Fruit fly (Drosophila melanogaster) whole organism, embryonic: ENCODE results near the gene GC2.
A peak's percentile ranks its signal among the peaks of the same experiment; 100 is the strongest.

ENCODE experiments used
- Bgb ChIP-seq: fragments of 200-800 bp; sonication (Bioruptor generic); IDR thresholded peaks from 2 replicates; pipeline ENCODE4 v1.3.6; 2022; ENCODE audit warnings: missing biosample characterization, missing genetic modification characterization; ENCODE audit not compliant: partially characterized antibody
- CG10321 ChIP-seq: fragments of 200-800 bp; sonication (Bioruptor generic); IDR thresholded peaks from 2 replicates; pipeline ENCODE4 v1.3.6; 2022; ENCODE audit warnings: missing biosample characterization, missing genetic modification characterization
- CG10543 ChIP-seq: fragments of 200-800 bp; sonication (Bioruptor generic); optimal IDR thresholded peaks from 3 replicates; lab custom pipeline; 2017; ENCODE audit warnings: missing biosample characterization, mild to moderate bottlenecking, missing genetic modification characterization, moderate library complexity
- CG12659 ChIP-seq: fragments of 200-800 bp; sonication (Bioruptor generic); optimal IDR thresholded peaks from 3 replicates; lab custom pipeline; 2017; ENCODE audit warnings: mild to moderate bottlenecking, missing biosample characterization, missing genetic modification reagents, missing genetic modification characterization
- CG12744 ChIP-seq: fragments of 200-800 bp; sonication (Bioruptor generic); optimal IDR thresholded peaks from 2 replicates; lab custom pipeline; 2016; ENCODE audit warnings: missing biosample characterization, missing genetic modification characterization
- CG13296 ChIP-seq: fragments of 200-800 bp; sonication (Bioruptor generic); optimal IDR thresholded peaks from 3 replicates; lab custom pipeline; 2018; ENCODE audit warnings: missing biosample characterization, mild to moderate bottlenecking, missing genetic modification characterization
- CG14014 ChIP-seq: fragments of 200-800 bp; sonication (Bioruptor generic); IDR thresholded peaks from 2 replicates; pipeline ENCODE4 v1.3.6; 2022; ENCODE audit warnings: missing biosample characterization, missing genetic modification characterization
- CG15479 ChIP-seq: fragments of 200-800 bp; sonication (Bioruptor generic); optimal IDR thresholded peaks from 3 replicates; lab custom pipeline; 2019; ENCODE audit warnings: missing biosample characterization, mild to moderate bottlenecking, missing genetic modification characterization, moderate library complexity
- CG1792 ChIP-seq: fragments of 200-800 bp; sonication (Bioruptor generic); optimal IDR thresholded peaks from 2 replicates; lab custom pipeline; 2016; ENCODE audit warnings: missing biosample characterization, missing genetic modification characterization
- CG2678 ChIP-seq: fragments of 200-800 bp; sonication (Bioruptor generic); optimal IDR thresholded peaks from 3 replicates; lab custom pipeline; 2019; ENCODE audit warnings: missing biosample characterization, mild to moderate bottlenecking, missing genetic modification characterization, moderate library complexity
- CG31224 ChIP-seq: fragments of 200-800 bp; sonication (Bioruptor generic); IDR thresholded peaks from 2 replicates; pipeline ENCODE4 v1.3.6; 2022; ENCODE audit warnings: missing biosample characterization, missing genetic modification characterization
- CG3281 ChIP-seq: fragments of 200-800 bp; sonication (Bioruptor generic); optimal IDR thresholded peaks from 3 replicates; lab custom pipeline; 2017; ENCODE audit warnings: missing biosample characterization, mild to moderate bottlenecking, missing genetic modification characterization
- CG43689 ChIP-seq: fragments of 200-800 bp; sonication (Bioruptor generic); IDR thresholded peaks from 2 replicates; pipeline ENCODE4 v1.3.6; 2022; ENCODE audit warnings: missing biosample characterization, missing genetic modification characterization
- CG4730 ChIP-seq: fragments of 200-800 bp; sonication (Bioruptor generic); IDR thresholded peaks from 2 replicates; pipeline ENCODE4 v1.3.6; 2022; ENCODE audit warnings: missing biosample characterization, missing genetic modification characterization
- CG5245 ChIP-seq: fragments of 200-800 bp; sonication (Bioruptor generic); optimal IDR thresholded peaks from 3 replicates; lab custom pipeline; 2016; ENCODE audit warnings: missing biosample characterization, missing genetic modification characterization
- CG6791 ChIP-seq: fragments of 200-800 bp; sonication (Bioruptor generic); IDR thresholded peaks from 3 replicates; pipeline ENCODE4 v1.3.6; 2022; ENCODE audit warnings: missing biosample characterization, missing genetic modification characterization; ENCODE audit not compliant: partially characterized antibody
- CG8388 ChIP-seq: fragments of 200-800 bp; sonication (Bioruptor generic); optimal IDR thresholded peaks from 2 replicates; lab custom pipeline; 2019; ENCODE audit warnings: missing biosample characterization, mild to moderate bottlenecking, missing genetic modification characterization, moderate library complexity
- CG8765 ChIP-seq: fragments of 200-800 bp; sonication (Bioruptor generic); IDR thresholded peaks from 2 replicates; pipeline ENCODE4 v1.3.6; 2022; ENCODE audit warnings: missing biosample characterization, missing genetic modification characterization
- CG9932 ChIP-seq: fragments of 200-800 bp; sonication (Bioruptor generic); IDR thresholded peaks from 2 replicates; pipeline ENCODE4 v1.3.6; 2022; ENCODE audit warnings: missing biosample characterization, missing genetic modification characterization
- Dad ChIP-seq: fragments of 200-800 bp; sonication (Bioruptor generic); optimal IDR thresholded peaks from 3 replicates; lab custom pipeline; 2016; ENCODE audit warnings: missing biosample characterization, missing genetic modification characterization
- Dbx ChIP-seq: fragments of 200-800 bp; sonication (Bioruptor generic); IDR thresholded peaks from 3 replicates; pipeline ENCODE4 v1.3.6; 2022; ENCODE audit warnings: missing biosample characterization, missing genetic modification characterization
- Dip2 ChIP-seq: fragments of 200-800 bp; sonication (Bioruptor generic); IDR thresholded peaks from 2 replicates; pipeline ENCODE4 v1.3.6; 2022; ENCODE audit warnings: missing biosample characterization, missing genetic modification characterization
- Gug ChIP-seq: fragments of 200-800 bp; sonication (Bioruptor generic); IDR thresholded peaks from 4 replicates; pipeline ENCODE4 v1.3.6; 2022; ENCODE audit warnings: missing biosample characterization, missing genetic modification characterization
- HmgD ChIP-seq: fragments of 200-800 bp; sonication (Bioruptor generic); optimal IDR thresholded peaks from 3 replicates; lab custom pipeline; 2016; ENCODE audit warnings: missing biosample characterization, missing genetic modification characterization
- MBD-R2 ChIP-seq: fragments of 200-800 bp; sonication (Bioruptor generic); IDR thresholded peaks from 2 replicates; pipeline ENCODE4 v1.3.6; 2022; ENCODE audit warnings: missing biosample characterization, missing genetic modification characterization
- Med ChIP-seq: fragments of 200-800 bp; sonication (Bioruptor generic); peaks from one replicate; lab custom pipeline; 2016; ENCODE audit warnings: missing biosample characterization, missing genetic modification characterization, mild to moderate bottlenecking, inconsistent platforms, moderate library complexity
- Mes4 ChIP-seq: fragments of 200-800 bp; sonication (Bioruptor generic); optimal IDR thresholded peaks from 2 replicates; lab custom pipeline; 2016; ENCODE audit warnings: missing biosample characterization, missing genetic modification characterization
- NC2β ChIP-seq: fragments of 200-800 bp; sonication (Bioruptor generic); optimal IDR thresholded peaks from 2 replicates; lab custom pipeline; 2016; ENCODE audit warnings: missing biosample characterization, missing genetic modification characterization
- Nf-YC ChIP-seq: fragments of 200-800 bp; optimal IDR thresholded peaks from 3 replicates; lab custom pipeline; 2019; ENCODE audit warnings: missing biosample characterization, mild to moderate bottlenecking, missing genetic modification characterization, moderate library complexity
- Ravus ChIP-seq: fragments of 200-800 bp; sonication (Bioruptor generic); IDR thresholded peaks from 2 replicates; pipeline ENCODE4 v1.3.6; 2022; ENCODE audit warnings: missing biosample characterization, missing genetic modification characterization
- Rfx ChIP-seq: fragments of 200-800 bp; sonication (Bioruptor generic); IDR thresholded peaks from 2 replicates; pipeline ENCODE4 v1.3.6; 2022; ENCODE audit warnings: missing biosample characterization, missing genetic modification characterization
- Sry-β ChIP-seq: fragments of 200-800 bp; sonication (Bioruptor generic); optimal IDR thresholded peaks from 2 replicates; lab custom pipeline; 2018; ENCODE audit warnings: missing biosample characterization, mild to moderate bottlenecking, missing genetic modification characterization, moderate library complexity
- Stat92E ChIP-seq, 3 experiments: fragments of >200 bp in 2 of 3; fragments of 200-800 bp in 1 of 3; sonication (Bioruptor generic) in 1 of 3; optimal IDR thresholded peaks; 2 replicates each; lab custom pipeline; 2017 to 2019; ENCODE audit warnings: missing biosample characterization in 3 of 3, missing genetic modification characterization in 3 of 3, mild to moderate bottlenecking in 1 of 3, moderate library complexity in 1 of 3
- Vsx1 ChIP-seq: fragments of 200-800 bp; sonication (Bioruptor generic); optimal IDR thresholded peaks from 2 replicates; lab custom pipeline; 2017; ENCODE audit warnings: missing biosample characterization, mild to moderate bottlenecking, missing genetic modification characterization, missing genetic modification reagents
- az2 ChIP-seq: fragments of 200-800 bp; sonication (Bioruptor generic); optimal IDR thresholded peaks from 3 replicates; lab custom pipeline; 2016; ENCODE audit warnings: missing biosample characterization, missing genetic modification characterization
- bsh ChIP-seq, 2 experiments: fragments of 200-800 bp; sonication (Bioruptor generic); optimal IDR thresholded peaks; 2 replicates each; lab custom pipeline; 2017 to 2018; ENCODE audit warnings: mild to moderate bottlenecking in 2 of 2, missing biosample characterization in 2 of 2, missing genetic modification characterization in 2 of 2, moderate library complexity in 1 of 2
- chn ChIP-seq: fragments of 200-800 bp; sonication (Bioruptor generic); optimal IDR thresholded peaks from 2 replicates; lab custom pipeline; 2016; ENCODE audit warnings: missing biosample characterization, missing genetic modification characterization
- dysf ChIP-seq: fragments of 200-800 bp; sonication (Bioruptor generic); IDR thresholded peaks from 3 replicates; pipeline ENCODE4 v1.3.6; 2022; ENCODE audit warnings: missing biosample characterization, missing genetic modification characterization
- ewg ChIP-seq: fragments of 200-800 bp; sonication (Bioruptor generic); optimal IDR thresholded peaks from 3 replicates; lab custom pipeline; 2017; ENCODE audit warnings: mild to moderate bottlenecking, missing biosample characterization, missing genetic modification reagents, missing genetic modification characterization
- gsb-n ChIP-seq: fragments of 200-800 bp; sonication (Bioruptor generic); optimal IDR thresholded peaks from 3 replicates; lab custom pipeline; 2018; ENCODE audit warnings: missing biosample characterization, mild to moderate bottlenecking, missing genetic modification characterization
- hb ChIP-seq: fragments of 200-800 bp; sonication (Bioruptor generic); IDR thresholded peaks from 3 replicates; pipeline ENCODE4 v1.3.6; 2022; ENCODE audit warnings: missing biosample characterization, missing genetic modification characterization; ENCODE audit not compliant: partially characterized antibody
- klu ChIP-seq: fragments of 200-800 bp; sonication (Bioruptor generic); IDR thresholded peaks from 2 replicates; pipeline ENCODE4 v1.3.6; 2022; ENCODE audit warnings: missing biosample characterization, missing genetic modification characterization
- lmd ChIP-seq: fragments of 200-800 bp; sonication (Bioruptor generic); IDR thresholded peaks from 2 replicates; pipeline ENCODE4 v1.3.6; 2022; ENCODE audit warnings: missing biosample characterization, missing genetic modification characterization
- lola ChIP-seq, 3 experiments: fragments of >200 bp in 2 of 3; fragments of 200-800 bp in 1 of 3; sonication (Bioruptor generic) in 1 of 3; optimal IDR thresholded peaks; 2 replicates each; lab custom pipeline; 2017 to 2019; ENCODE audit warnings: missing biosample characterization in 3 of 3, missing genetic modification characterization in 3 of 3, mild to moderate bottlenecking in 1 of 3, moderate library complexity in 1 of 3
- phol ChIP-seq: fragments of 200-800 bp; sonication (Bioruptor generic); optimal IDR thresholded peaks from 3 replicates; lab custom pipeline; 2018; ENCODE audit warnings: missing biosample characterization, mild to moderate bottlenecking, missing genetic modification characterization, moderate library complexity
- toy ChIP-seq: fragments of 200-800 bp; sonication (Bioruptor generic); IDR thresholded peaks from 2 replicates; pipeline ENCODE4 v1.3.6; 2022; ENCODE audit warnings: missing biosample characterization, missing genetic modification characterization
- trh ChIP-seq: fragments of 200-800 bp; sonication (Bioruptor generic); optimal IDR thresholded peaks from 2 replicates; lab custom pipeline; 2016; ENCODE audit warnings: missing biosample characterization, missing genetic modification characterization
- twi ChIP-seq: fragments of 200-800 bp; optimal IDR thresholded peaks from 2 replicates; lab custom pipeline; 2019; ENCODE audit warnings: missing biosample characterization, mild to moderate bottlenecking, missing genetic modification characterization, moderate library complexity
- tx ChIP-seq: fragments of 200-800 bp; sonication (Bioruptor generic); optimal IDR thresholded peaks from 2 replicates; lab custom pipeline; 2016; ENCODE audit warnings: missing biosample characterization, missing genetic modification characterization

GC2 gene

DNA sequence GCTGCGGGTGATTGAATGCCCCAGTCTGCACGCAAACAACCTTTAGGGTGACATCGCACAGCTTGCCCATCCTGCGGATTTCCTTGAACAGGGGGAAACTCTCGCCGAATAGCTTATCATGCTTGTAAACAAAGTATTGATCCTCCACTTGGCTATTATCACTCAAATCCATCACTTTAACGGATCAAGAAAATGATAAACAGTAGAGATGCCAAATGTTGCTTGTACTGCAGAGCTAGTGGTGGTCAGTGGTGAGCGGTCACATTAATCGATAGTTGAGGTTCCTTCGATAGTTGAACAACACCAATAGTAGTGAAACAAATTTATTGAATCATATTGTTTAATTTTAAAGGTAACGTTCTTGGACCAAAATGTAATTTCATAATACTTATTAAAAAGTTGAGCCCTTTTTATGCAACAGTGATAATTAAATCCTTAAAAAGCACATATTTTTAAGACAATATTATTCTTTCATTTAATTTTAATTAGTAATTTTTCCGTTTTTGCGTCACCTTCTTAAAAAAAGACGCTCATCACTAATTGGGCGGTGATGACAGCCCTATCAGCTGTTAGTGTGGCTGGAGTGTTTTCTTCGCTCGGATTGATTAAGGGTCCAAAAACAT is 38.8 kb downstream of the GC2 start, which contains the start of the genes KLHL18 and GCC185 (continued):
- TF ChIP-seq CG31224 (GFP tag; lab: Robert Waterston, UW) (peak; percentile 58), HmgD (GFP tag; lab: Kevin White, UChicago) (peak; percentile 31), Bgb (GFP tag; lab: Robert Waterston, UW) (peak; percentile 72), CG10543 (GFP tag; lab: Kevin White, UChicago) (peak; percentile 75), Sry-β (GFP tag; lab: Kevin White, UChicago) (peak; percentile 90), CG43689 (GFP tag; lab: Robert Waterston, UW) (no peak), klu (peak; percentile 76; the same call in 1 of the 2 replicates), Dad (GFP tag; lab: Kevin White, UChicago) (no peak), Mes4 (GFP tag; lab: Kevin White, UChicago) (no peak), toy (GFP tag; lab: Robert Waterston, UW) (peak; percentile 9; the same call in 1 of the 2 replicates), CG8765 (GFP tag; lab: Robert Waterston, UW) (peak; percentile 58; the same call in 1 of the 2 replicates), NC2β (GFP tag; lab: Kevin White, UChicago) (no peak), lmd (GFP tag; lab: Robert Waterston, UW) (peak; percentile 86), CG8388 (GFP tag; lab: Kevin White, UChicago) (no peak), dysf (GFP tag; lab: Robert Waterston, UW) (peak; percentile 84), CG10321 (GFP tag; lab: Robert Waterston, UW) (no peak), Med (GFP tag; lab: Kevin White, UChicago) (peak; percentile 84), gsb-n (tag; lab: Kevin White, UChicago) (no peak), az2 (GFP tag; lab: Kevin White, UChicago) (peak; percentile 78), Rfx (GFP tag; lab: Robert Waterston, UW) (peak; percentile 80), Dip2 (GFP tag; lab: Robert Waterston, UW) (peak; percentile 36; the same call in 1 of the 2 replicates), CG6791 (GFP tag; lab: Robert Waterston, UW) (peak; percentile 74), CG1792 (GFP tag; lab: Kevin White, UChicago) (peak; percentile 54), Vsx1 (no peak), MBD-R2 (peak; percentile 82), bsh (GFP tag; optimal IDR thresholded peaks at IDR 0.05; lab: Kevin White, UChicago) (peak in 1 of 2 experiments; percentile 61), lola (GFP tag; optimal IDR thresholded peaks at IDR 0.05; lab: Kevin White, UChicago) (peak in 1 of 3 experiments; percentile 81), Ravus (GFP tag; lab: Robert Waterston, UW) (no peak), phol (peak; percentile 87), tx (GFP tag; lab: Kevin White, UChicago) (peak; percentile 39), Dbx (GFP tag; lab: Robert Waterston, UW) (peak; percentile 88; the same call in 2 of the 3 replicates), CG3281 (GFP tag; lab: Kevin White, UChicago) (peak; percentile 47), CG14014 (GFP tag; lab: Robert Waterston, UW) (no peak; the same call in 1 of the 2 replicates), trh (peak; percentile 50), CG2678 (tag; lab: Kevin White, UChicago) (no peak), Nf-YC (tag; lab: Kevin White, UChicago) (peak; percentile 75), CG13296 (GFP tag; lab: Kevin White, UChicago) (no peak), Gug (GFP tag; lab: Robert Waterston, UW) (peak; percentile 58; the same call in 3 of the 4 replicates), ewg (GFP tag; lab: Kevin White, UChicago) (peak; percentile 45), CG12744 (GFP tag; lab: Kevin White, UChicago) (peak; percentile 52), hb (peak; percentile 78), CG15479 (GFP tag; lab: Kevin White, UChicago) (no peak), CG5245 (GFP tag; lab: Kevin White, UChicago) (peak; percentile 51), twi (tag; lab: Kevin White, UChicago) (peak; percentile 69), chn (GFP tag; lab: Kevin White, UChicago) (peak; percentile 58), CG12659 (peak; percentile 68), CG9932 (GFP tag; lab: Robert Waterston, UW) (peak; percentile 88), Stat92E (GFP tag; optimal IDR thresholded peaks at IDR 0.05; lab: Kevin White, UChicago) (no peak), CG4730 (GFP tag; lab: Robert Waterston, UW) (peak; percentile 56; the same call in 1 of the 2 replicates)
